Worm (Caenorhabditis elegans) whole organism, L4 larva: Measurements from ENCODE around the gene F46C5.10.

ENCODE experiments used
- Y48G9A.11 ChIP-seq: fragments of 200-800 bp; sonication (Bioruptor generic); IDR thresholded peaks from 2 replicates; pipeline ENCODE4 v1.3.6; 2022; ENCODE audit warnings: missing genetic modification reagents, missing genetic modification characterization, missing compliant biosample characterization
- fkh-10 ChIP-seq: fragments of 150-350 bp; optimal IDR thresholded peaks from 2 replicates; lab custom pipeline; 2014; ENCODE audit warnings: missing biosample characterization, missing genetic modification reagents, missing genetic modification characterization
- lsy-2 ChIP-seq, 2 experiments: fragments of 150-350 bp in 1 of 2; sonication (generic microtip) in 1 of 2; optimal IDR thresholded peaks; 2 replicates each; lab custom pipeline; 2014 to 2017; ENCODE audit warnings: missing biosample characterization in 2 of 2, missing genetic modification characterization in 2 of 2
- nhr-111 ChIP-seq: fragments of 200-800 bp; sonication (Bioruptor generic); optimal IDR thresholded peaks from 2 replicates; lab custom pipeline; 2018; ENCODE audit warnings: mild to moderate bottlenecking, missing genetic modification characterization, missing compliant biosample characterization
- pha-4 ChIP-seq, 2 experiments: fragments of 150-350 bp in 1 of 2; fragments of 200-800 bp in 1 of 2; sonication (Bioruptor generic) in 1 of 2; IDR thresholded peaks in 1 of 2; optimal IDR thresholded peaks in 1 of 2; 2 replicates each; pipeline versions ENCODE4 v1.3.6 to Lab custom; 2014 to 2022; ENCODE audit warnings: missing genetic modification characterization in 2 of 2, missing genetic modification reagents in 2 of 2, missing biosample characterization in 1 of 2, missing compliant biosample characterization in 1 of 2
- pqm-1 ChIP-seq: sonication (generic microtip); optimal IDR thresholded peaks from 2 replicates; lab custom pipeline; 2017; ENCODE audit warnings: missing biosample characterization, missing genetic modification characterization
- unc-130 ChIP-seq: sonication (generic microtip); optimal IDR thresholded peaks from 2 replicates; lab custom pipeline; 2016; ENCODE audit warnings: missing genetic modification reagents, missing genetic modification characterization, missing compliant biosample characterization
- ztf-7 ChIP-seq: fragments of 150-350 bp; optimal IDR thresholded peaks from 2 replicates; lab custom pipeline; 2014; ENCODE audit warnings: missing biosample characterization, missing genetic modification characterization

DNA sequence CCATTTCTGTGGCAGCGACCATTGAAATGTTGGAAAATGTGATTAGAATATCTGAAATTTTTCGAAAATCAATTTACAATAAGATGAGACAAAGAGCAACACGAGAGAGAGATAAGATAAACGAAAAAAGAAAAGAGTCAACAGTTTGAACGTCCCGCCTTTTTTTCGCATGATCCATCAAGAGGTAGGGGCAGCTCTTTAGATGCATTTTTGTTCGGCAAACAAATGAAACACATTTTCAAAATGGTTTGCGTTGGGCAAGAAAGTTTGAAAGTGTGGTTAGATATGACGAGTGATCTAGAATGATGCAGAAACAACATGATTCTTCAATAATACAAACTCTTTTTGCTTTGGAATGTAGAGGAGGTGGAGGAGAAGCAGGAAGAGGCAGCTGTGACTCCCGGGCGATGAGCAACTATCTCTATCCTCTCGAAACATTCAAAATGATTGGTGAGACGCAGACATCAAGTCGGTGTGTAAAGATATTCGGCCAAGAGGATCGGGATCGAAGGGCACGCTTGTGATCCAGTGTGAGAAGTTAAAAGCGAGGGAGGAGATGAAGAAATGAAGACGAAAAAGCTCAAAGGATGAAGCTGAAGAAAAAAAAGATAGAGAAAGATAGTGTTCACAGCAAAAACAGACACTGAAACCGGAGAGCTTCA is 25.8 kb upstream of the F46C5.10 start, which contains the start of gene F46C5.6:
- no peak for TF ChIP-seq nhr-111 (GFP tag; lab: Kevin White, UChicago)
- no peak for TF ChIP-seq pqm-1
- no peak for TF ChIP-seq fkh-10 (GFP tag; lab: Kevin White, UChicago)
- no peak for TF ChIP-seq ztf-7 (tag; lab: Kevin White, UChicago)
- TF ChIP-seq pha-4 (GFP tag; IDR thresholded peaks at IDR 0.05; lab: Robert Waterston, UW): no peak
- no peak for TF ChIP-seq pha-4 (tag; optimal IDR thresholded peaks at IDR 0.05; lab: Kevin White, UChicago)
- TF ChIP-seq Y48G9A.11 (GFP tag; lab: Robert Waterston, UW): no peak
- no peak for TF ChIP-seq lsy-2 (tag; optimal IDR thresholded peaks at IDR 0.05; lab: Kevin White, UChicago)
- TF ChIP-seq unc-130 (GFP tag; lab: Kevin White, UChicago): no peak
